Worm (Caenorhabditis elegans): Measurements from ENCODE around the gene T23G5.3.

ce11 chrIII:9269012-9269471, 38.0 kb upstream of the T23G5.3 start, which contains the start of gene clip-1:
- TF ChIP-seq nhr-77 (tag; optimal IDR thresholded peaks at IDR 0.05) (no peak), unc-62 (GFP tag; optimal IDR thresholded peaks at IDR 0.05) (no peak), ceh-63 (GFP tag; optimal IDR thresholded peaks at IDR 0.05) (no peak), nhr-28 (tag; optimal IDR thresholded peaks at IDR 0.05) (no peak), skn-1 (tag; optimal IDR thresholded peaks at IDR 0.05) (no peak), nhr-11 (tag; optimal IDR thresholded peaks at IDR 0.05) (no peak), jun-1 (tag; optimal IDR thresholded peaks at IDR 0.05) (no peak)
